Worm (Caenorhabditis elegans) whole organism, L3 larva: Measurements from ENCODE around the gene col-138.

Experiments
- R02D3.7 ChIP-seq: fragments of 150-350 bp; optimal IDR thresholded peaks from 2 replicates; lab custom pipeline; 2014; ENCODE audit warnings: missing biosample characterization, missing genetic modification characterization
- ZK546.5 ChIP-seq: sonication (generic microtip); optimal IDR thresholded peaks from 2 replicates; lab custom pipeline; 2017; ENCODE audit warnings: missing biosample characterization, missing genetic modification characterization
- aly-2 ChIP-seq: fragments of 150-350 bp; optimal IDR thresholded peaks from 2 replicates; lab custom pipeline; 2014; ENCODE audit warnings: missing biosample characterization, missing genetic modification characterization
- fkh-10 ChIP-seq: sonication (generic microtip); optimal IDR thresholded peaks from 2 replicates; lab custom pipeline; 2017; ENCODE audit warnings: missing biosample characterization, missing genetic modification reagents, missing genetic modification characterization
- hmg-11 ChIP-seq: sonication (generic microtip); optimal IDR thresholded peaks from 2 replicates; lab custom pipeline; 2016; ENCODE audit warnings: missing genetic modification characterization, missing compliant biosample characterization
- lin-39 ChIP-seq: fragments of 150-350 bp; optimal IDR thresholded peaks from 2 replicates; lab custom pipeline; 2018; ENCODE audit warnings: missing biosample characterization, missing genetic modification reagents, missing genetic modification characterization
- mdl-1 ChIP-seq: fragments of 150-350 bp; optimal IDR thresholded peaks from 2 replicates; lab custom pipeline; 2014; ENCODE audit warnings: missing biosample characterization, missing genetic modification characterization
- nfya-1 ChIP-seq: sonication (generic microtip); optimal IDR thresholded peaks from 2 replicates; lab custom pipeline; 2017; ENCODE audit warnings: missing genetic modification characterization, mild to moderate bottlenecking, missing compliant biosample characterization, antibody characterized with exemption, moderate library complexity; ENCODE audit not compliant: insufficient read depth
- nhr-76 ChIP-seq: fragments of 150-350 bp; sonication (generic microtip); optimal IDR thresholded peaks from 5 replicates; lab custom pipeline; 2014; ENCODE audit warnings: missing biosample characterization, missing genetic modification characterization
- pqm-1 ChIP-seq: fragments of 150-350 bp; optimal IDR thresholded peaks from 2 replicates; lab custom pipeline; 2017; ENCODE audit warnings: missing biosample characterization, missing genetic modification characterization, inconsistent platforms
- unc-39 ChIP-seq: sonication (generic microtip); optimal IDR thresholded peaks from 4 replicates; lab custom pipeline; 2017; ENCODE audit warnings: missing biosample characterization, missing genetic modification characterization
- unc-62 ChIP-seq: fragments of 150-350 bp; sonication (generic microtip); optimal IDR thresholded peaks from 4 replicates; lab custom pipeline; 2014; ENCODE audit warnings: missing biosample characterization, missing genetic modification reagents, missing genetic modification characterization
- zag-1 ChIP-seq: fragments of 150-350 bp; optimal IDR thresholded peaks from 2 replicates; lab custom pipeline; 2014; ENCODE audit warnings: missing biosample characterization, missing genetic modification characterization
- ztf-11 ChIP-seq: fragments of 150-350 bp; optimal IDR thresholded peaks from 2 replicates; lab custom pipeline; 2014; ENCODE audit warnings: missing biosample characterization, missing genetic modification characterization

- TF ChIP-seq pqm-1 (tag; lab: Kevin White, UChicago) (no peak), nfya-1 (no peak), unc-39 (tag; lab: Kevin White, UChicago) (no peak), mdl-1 (tag; lab: Kevin White, UChicago) (no peak), ZK546.5 (no peak), zag-1 (tag; lab: Kevin White, UChicago) (no peak), fkh-10 (no peak), ztf-11 (tag; lab: Kevin White, UChicago) (no peak), lin-39 (tag; lab: Kevin White, UChicago) (no peak), unc-62 (GFP tag; lab: Kevin White, UChicago) (no peak), nhr-76 (tag; lab: Kevin White, UChicago) (no peak), hmg-11 (tag; lab: Kevin White, UChicago) (no peak), aly-2 (tag; lab: Kevin White, UChicago) (no peak), R02D3.7 (no peak)
Measured at ce11 chrIV:17232899-17233298, 49.4 kb upstream of the col-138 start.
